Fruit fly (Drosophila melanogaster) Kc167 (cell line): ENCODE results near the gene Lcp65Ae.

Experiments used
- Myc ChIP-seq: fragments of >200 bp; optimal IDR thresholded peaks from 2 replicates; lab custom pipeline; 2017; ENCODE audit warnings: missing external identifiers
- Sin3A ChIP-seq: fragments of >200 bp; optimal IDR thresholded peaks from 2 replicates; lab custom pipeline; 2018; ENCODE audit warnings: missing external identifiers
- h ChIP-seq: fragments of >200 bp; optimal IDR thresholded peaks from 3 replicates; lab custom pipeline; 2018; ENCODE audit warnings: missing external identifiers
- insv ChIP-seq: fragments of >200 bp; optimal IDR thresholded peaks from 3 replicates; lab custom pipeline; 2018; ENCODE audit warnings: missing external identifiers
- psq ChIP-seq: fragments of >200 bp; optimal IDR thresholded peaks from 2 replicates; lab custom pipeline; 2017; ENCODE audit warnings: missing external identifiers
- ttk ChIP-seq: sonication (Bioruptor generic); optimal IDR thresholded peaks from 2 replicates; lab custom pipeline; 2017; ENCODE audit warnings: missing external identifiers

Gene Lcp65Ae

dm6 chr3L:6138018-6138417 is at the start of gene Lcp65Ae:
Gene Lcp65Ae, minus strand, starts transcription at chr3L:6138118.
- TF ChIP-seq h (lab: Kevin White, UChicago) (no peak), insv (lab: Kevin White, UChicago) (no peak), ttk (lab: Kevin White, UChicago) (no peak), psq (no peak), Sin3A (no peak), Myc (lab: Kevin White, UChicago) (no peak)

dm6 chr3L:6184884-6185438 is 47.0 kb upstream of the Lcp65Ae start, which contains the start of the genes D19B and CG43293:
Gene D19B, minus strand, starts transcription at chr3L:6184920.
Gene CG43293, plus strand, starts transcription at chr3L:6185189.
- TF ChIP-seq h (lab: Kevin White, UChicago) (no peak), psq (no peak), ttk (lab: Kevin White, UChicago) (no peak), Sin3A (no peak), insv (lab: Kevin White, UChicago) (no peak), Myc (lab: Kevin White, UChicago) (no peak)

- TF ChIP-seq h (lab: Kevin White, UChicago): no peak
- TF ChIP-seq ttk (lab: Kevin White, UChicago): no peak
- TF ChIP-seq psq: no peak
- no peak for TF ChIP-seq insv (lab: Kevin White, UChicago)
- TF ChIP-seq Sin3A: no peak
- TF ChIP-seq Myc (lab: Kevin White, UChicago): no peak
These were observed 43.9 kb upstream of the Lcp65Ae start, which contains the start of gene CG10274 for dm6 chr3L:6181776-6182175. Gene CG10274, minus strand, starts transcription at chr3L:6181829.

- no peak for TF ChIP-seq h (lab: Kevin White, UChicago)
- TF ChIP-seq ttk (lab: Kevin White, UChicago): no peak
- no peak for TF ChIP-seq Sin3A
- no peak for TF ChIP-seq insv (lab: Kevin White, UChicago)
- TF ChIP-seq psq: no peak
- no peak for TF ChIP-seq Myc (lab: Kevin White, UChicago)
These were observed 35.9 kb upstream of the Lcp65Ae start, which contains the start of the genes fmt and CG7376 for dm6 chr3L:6173826-6174255. Gene fmt, minus strand, starts transcription at chr3L:6173880. Gene CG7376, plus strand, starts transcription at chr3L:6174248.

- TF ChIP-seq psq (no peak), Sin3A (no peak), ttk (lab: Kevin White, UChicago) (no peak), Myc (lab: Kevin White, UChicago) (no peak), insv (lab: Kevin White, UChicago) (no peak), h (lab: Kevin White, UChicago) (no peak)
These were observed 24.7 kb upstream of the Lcp65Ae start, which contains the start of gene Prdm13 for dm6 chr3L:6162483-6163128. Gene Prdm13, plus strand, starts transcription at chr3L:6163127.

- TF ChIP-seq ttk (lab: Kevin White, UChicago) (no peak), h (lab: Kevin White, UChicago) (no peak), insv (lab: Kevin White, UChicago) (no peak), psq (no peak), Sin3A (no peak), Myc (lab: Kevin White, UChicago) (no peak)
These were observed 24.1 kb upstream of the Lcp65Ae start for dm6 chr3L:6161997-6162396.

- TF ChIP-seq Sin3A: no peak
These were observed 22.6 kb upstream of the Lcp65Ae start, which contains the start of gene Cpr65Az for dm6 chr3L:6160514-6160913. Gene Cpr65Az, plus strand, starts transcription at chr3L:6160814.

- TF ChIP-seq h (lab: Kevin White, UChicago) (no peak), insv (lab: Kevin White, UChicago) (no peak), Sin3A (no peak), ttk (lab: Kevin White, UChicago) (no peak), psq (no peak), Myc (lab: Kevin White, UChicago) (no peak)
These were observed 21.9 kb upstream of the Lcp65Ae start for dm6 chr3L:6159863-6160262.

- no peak for TF ChIP-seq h (lab: Kevin White, UChicago)
- TF ChIP-seq psq: no peak
- TF ChIP-seq insv (lab: Kevin White, UChicago): no peak
- no peak for TF ChIP-seq Myc (lab: Kevin White, UChicago)
- no peak for TF ChIP-seq ttk (lab: Kevin White, UChicago)
- TF ChIP-seq Sin3A: no peak
These were observed 20.6 kb upstream of the Lcp65Ae start, which contains the start of gene Cpr65Ay for dm6 chr3L:6158530-6158929. Gene Cpr65Ay, minus strand, starts transcription at chr3L:6158630.

- no peak for TF ChIP-seq ttk (lab: Kevin White, UChicago)
- no peak for TF ChIP-seq psq
- no peak for TF ChIP-seq insv (lab: Kevin White, UChicago)
- TF ChIP-seq Sin3A: no peak
- no peak for TF ChIP-seq Myc (lab: Kevin White, UChicago)
- TF ChIP-seq h (lab: Kevin White, UChicago): no peak
These were observed 19.6 kb upstream of the Lcp65Ae start, which contains the start of gene CG13297 for dm6 chr3L:6157327-6158032. Gene CG13297, minus strand, starts transcription at chr3L:6157377.

DNA sequence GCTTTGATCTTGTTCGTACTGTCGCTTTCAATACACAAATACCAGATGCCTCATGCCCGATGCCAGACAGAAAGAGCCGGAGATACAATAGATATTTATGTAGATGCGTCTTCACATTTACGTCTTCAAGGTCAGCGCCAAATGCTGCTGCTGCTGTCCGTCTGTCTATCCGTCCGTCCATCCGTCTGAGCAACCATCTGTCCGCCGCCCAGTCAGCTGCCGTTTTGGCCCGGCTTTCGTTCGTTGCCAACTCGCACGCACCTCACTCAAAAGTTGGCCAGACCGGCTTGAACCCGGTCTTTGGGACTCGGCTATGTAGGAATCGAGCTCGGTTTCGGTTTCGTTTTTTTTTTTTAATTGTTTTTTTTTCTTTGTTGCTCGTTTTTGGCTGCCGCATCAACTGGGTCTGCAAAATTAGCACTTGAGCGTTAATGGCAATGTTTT is 17.1 kb upstream of the Lcp65Ae start:
- TF ChIP-seq ttk (lab: Kevin White, UChicago) (no peak), Myc (lab: Kevin White, UChicago) (no peak), Sin3A (no peak), psq (no peak), insv (lab: Kevin White, UChicago) (no peak), h (lab: Kevin White, UChicago) (no peak)

dm6 chr3L:6152531-6152930 is 14.6 kb upstream of the Lcp65Ae start, which contains the start of gene Acp65Aa:
Gene Acp65Aa, minus strand, starts transcription at chr3L:6152745.
- no peak for TF ChIP-seq h (lab: Kevin White, UChicago)
